Fruit fly (Drosophila melanogaster): ENCODE results near the gene CG31142.
A peak's percentile ranks its signal among the peaks of the same experiment; 100 is the strongest.

CG31142 gene

dm6 chr3R:23955380-23955779, 26.3 kb downstream of the CG31142 start:
- TF ChIP-seq noc (tag; optimal IDR thresholded peaks at IDR 0.05), result no peak

- peak; percentile 78 for TF ChIP-seq noc (tag; optimal IDR thresholded peaks at IDR 0.05)
Observed at dm6 chr3R:23958091-23958838, 29.2 kb downstream of the CG31142 start, which contains the start of the genes GluProRS and AP-1sigma. GluProRS (minus strand) TSS chr3R:23958391. AP-1sigma (plus strand) TSS chr3R:23958651.

- no peak for TF ChIP-seq noc (tag; optimal IDR thresholded peaks at IDR 0.05)
Observed at dm6 chr3R:23960865-23961264, 31.8 kb downstream of the CG31142 start.

dm6 chr3R:23962781-23963222, 33.8 kb downstream of the CG31142 start, which contains the start of gene CG31140:
CG31140 (plus strand) TSS chr3R:23963180.
- no peak for TF ChIP-seq noc (tag; optimal IDR thresholded peaks at IDR 0.05)

dm6 chr3R:23964913-23965718, 36.1 kb downstream of the CG31142 start:
- TF ChIP-seq noc (tag; optimal IDR thresholded peaks at IDR 0.05), result no peak

dm6 chr3R:23969449-23969848, 40.4 kb downstream of the CG31142 start:
- TF ChIP-seq noc (tag; optimal IDR thresholded peaks at IDR 0.05), result no peak

- no peak for TF ChIP-seq noc (tag; optimal IDR thresholded peaks at IDR 0.05)
Observed at dm6 chr3R:23971208-23971607, 42.2 kb downstream of the CG31142 start.

- TF ChIP-seq noc (tag; optimal IDR thresholded peaks at IDR 0.05), result no peak
Observed at dm6 chr3R:23971764-23972163, 42.7 kb downstream of the CG31142 start.
